Worm (Caenorhabditis elegans) whole organism, L3 larva: ENCODE measurements around the gene ttm-2.

Experiments
- R02D3.7 ChIP-seq: fragments of 150-350 bp; optimal IDR thresholded peaks from 2 replicates; lab custom pipeline; 2014; ENCODE audit warnings: missing biosample characterization, missing genetic modification characterization
- aly-2 ChIP-seq: fragments of 150-350 bp; optimal IDR thresholded peaks from 2 replicates; lab custom pipeline; 2014; ENCODE audit warnings: missing biosample characterization, missing genetic modification characterization
- ama-1 ChIP-seq: fragments of 150-350 bp; optimal IDR thresholded peaks from 2 replicates; lab custom pipeline; 2018
- ceh-16 ChIP-seq: sonication (generic microtip); optimal IDR thresholded peaks from 2 replicates; lab custom pipeline; 2017; ENCODE audit warnings: missing biosample characterization, missing genetic modification characterization
- ceh-28 ChIP-seq: fragments of 150-350 bp; optimal IDR thresholded peaks from 2 replicates; lab custom pipeline; 2014; ENCODE audit warnings: missing biosample characterization, missing genetic modification reagents, missing genetic modification characterization
- ceh-82 ChIP-seq: fragments of 150-350 bp; optimal IDR thresholded peaks from 2 replicates; lab custom pipeline; 2014; ENCODE audit warnings: missing biosample characterization, missing genetic modification characterization
- ceh-9 ChIP-seq: sonication (generic microtip); optimal IDR thresholded peaks from 2 replicates; lab custom pipeline; 2018; ENCODE audit warnings: missing biosample characterization, missing genetic modification characterization
- egl-5 ChIP-seq: fragments of 150-350 bp; optimal IDR thresholded peaks from 2 replicates; lab custom pipeline; 2017; ENCODE audit warnings: missing biosample characterization, missing genetic modification reagents, missing genetic modification characterization, inconsistent platforms
- elt-1 ChIP-seq: fragments of 150-350 bp; optimal IDR thresholded peaks from 2 replicates; lab custom pipeline; 2014; ENCODE audit warnings: missing biosample characterization, missing genetic modification characterization
- elt-2 ChIP-seq: sonication (generic microtip); optimal IDR thresholded peaks from 2 replicates; lab custom pipeline; 2016; ENCODE audit warnings: missing genetic modification reagents, mild to moderate bottlenecking, missing genetic modification characterization, missing compliant biosample characterization
- elt-3 ChIP-seq, 3 experiments: fragments of 150-350 bp in 1 of 3; sonication (generic microtip) in 2 of 3; optimal IDR thresholded peaks; 2 replicates in 2 of 3; 4 replicates in 1 of 3; lab custom pipeline; 2014 to 2017; ENCODE audit warnings: missing biosample characterization in 3 of 3, missing genetic modification characterization in 3 of 3
- eor-1 ChIP-seq, 2 experiments: fragments of 150-350 bp; optimal IDR thresholded peaks; 2 replicates each; lab custom pipeline; 2014 to 2018; ENCODE audit warnings: missing biosample characterization in 2 of 2, missing genetic modification characterization in 2 of 2
- hmg-11 ChIP-seq: sonication (generic microtip); optimal IDR thresholded peaks from 2 replicates; lab custom pipeline; 2016; ENCODE audit warnings: missing genetic modification characterization, missing compliant biosample characterization
- jun-1 ChIP-seq: fragments of 150-350 bp; optimal IDR thresholded peaks from 2 replicates; lab custom pipeline; 2014; ENCODE audit warnings: missing biosample characterization, missing genetic modification reagents, missing genetic modification characterization
- lin-15B ChIP-seq: fragments of 150-350 bp; optimal IDR thresholded peaks from 2 replicates; lab custom pipeline; 2014; ENCODE audit warnings: missing biosample characterization, missing genetic modification characterization
- lin-39 ChIP-seq: fragments of 150-350 bp; optimal IDR thresholded peaks from 2 replicates; lab custom pipeline; 2018; ENCODE audit warnings: missing biosample characterization, missing genetic modification reagents, missing genetic modification characterization
- lsy-12 ChIP-seq: sonication (generic microtip); optimal IDR thresholded peaks from 2 replicates; lab custom pipeline; 2016; ENCODE audit warnings: mild to moderate bottlenecking, missing genetic modification characterization, missing compliant biosample characterization
- mdl-1 ChIP-seq: fragments of 150-350 bp; optimal IDR thresholded peaks from 2 replicates; lab custom pipeline; 2014; ENCODE audit warnings: missing biosample characterization, missing genetic modification characterization
- mml-1 ChIP-seq: fragments of 150-350 bp; sonication (generic microtip); optimal IDR thresholded peaks from 3 replicates; lab custom pipeline; 2014; ENCODE audit warnings: missing biosample characterization, missing genetic modification characterization
- nfya-1 ChIP-seq: sonication (generic microtip); optimal IDR thresholded peaks from 2 replicates; lab custom pipeline; 2017; ENCODE audit warnings: missing genetic modification characterization, mild to moderate bottlenecking, missing compliant biosample characterization, antibody characterized with exemption, moderate library complexity; ENCODE audit not compliant: insufficient read depth
- nhr-11 ChIP-seq: fragments of 150-350 bp; optimal IDR thresholded peaks from 2 replicates; lab custom pipeline; 2014; ENCODE audit warnings: missing biosample characterization, missing genetic modification characterization
- nhr-23 ChIP-seq: fragments of 150-350 bp; optimal IDR thresholded peaks from 2 replicates; lab custom pipeline; 2014; ENCODE audit warnings: missing biosample characterization, missing genetic modification reagents, missing genetic modification characterization
- nhr-237 ChIP-seq: fragments of 150-350 bp; optimal IDR thresholded peaks from 2 replicates; lab custom pipeline; 2014; ENCODE audit warnings: missing biosample characterization, missing genetic modification characterization
- nhr-25 ChIP-seq: sonication (generic microtip); optimal IDR thresholded peaks from 2 replicates; lab custom pipeline; 2017; ENCODE audit warnings: missing biosample characterization, missing genetic modification characterization
- nhr-43 ChIP-seq: sonication (generic microtip); optimal IDR thresholded peaks from 2 replicates; lab custom pipeline; 2016; ENCODE audit warnings: mild to moderate bottlenecking, missing genetic modification characterization, missing compliant biosample characterization; ENCODE audit not compliant: poor library complexity, severe bottlenecking
- pha-4 ChIP-seq: fragments of 150-350 bp; optimal IDR thresholded peaks from 2 replicates; lab custom pipeline; 2014; ENCODE audit warnings: missing biosample characterization, missing genetic modification reagents, missing genetic modification characterization
- pqm-1 ChIP-seq: fragments of 150-350 bp; optimal IDR thresholded peaks from 2 replicates; lab custom pipeline; 2017; ENCODE audit warnings: missing biosample characterization, missing genetic modification characterization, inconsistent platforms
- skn-1 ChIP-seq: fragments of 150-350 bp; optimal IDR thresholded peaks from 2 replicates; lab custom pipeline; 2014; ENCODE audit warnings: missing biosample characterization, missing genetic modification characterization
- snpc-4 ChIP-seq: fragments of 150-350 bp; optimal IDR thresholded peaks from 2 replicates; lab custom pipeline; 2014; ENCODE audit warnings: missing biosample characterization, missing genetic modification characterization
- tbx-2 ChIP-seq: sonication (generic microtip); optimal IDR thresholded peaks from 2 replicates; lab custom pipeline; 2016; ENCODE audit warnings: mild to moderate bottlenecking, missing genetic modification characterization, missing compliant biosample characterization
- unc-39 ChIP-seq: sonication (generic microtip); optimal IDR thresholded peaks from 4 replicates; lab custom pipeline; 2017; ENCODE audit warnings: missing biosample characterization, missing genetic modification characterization
- zag-1 ChIP-seq: fragments of 150-350 bp; optimal IDR thresholded peaks from 2 replicates; lab custom pipeline; 2014; ENCODE audit warnings: missing biosample characterization, missing genetic modification characterization

Gene ttm-2

DNA sequence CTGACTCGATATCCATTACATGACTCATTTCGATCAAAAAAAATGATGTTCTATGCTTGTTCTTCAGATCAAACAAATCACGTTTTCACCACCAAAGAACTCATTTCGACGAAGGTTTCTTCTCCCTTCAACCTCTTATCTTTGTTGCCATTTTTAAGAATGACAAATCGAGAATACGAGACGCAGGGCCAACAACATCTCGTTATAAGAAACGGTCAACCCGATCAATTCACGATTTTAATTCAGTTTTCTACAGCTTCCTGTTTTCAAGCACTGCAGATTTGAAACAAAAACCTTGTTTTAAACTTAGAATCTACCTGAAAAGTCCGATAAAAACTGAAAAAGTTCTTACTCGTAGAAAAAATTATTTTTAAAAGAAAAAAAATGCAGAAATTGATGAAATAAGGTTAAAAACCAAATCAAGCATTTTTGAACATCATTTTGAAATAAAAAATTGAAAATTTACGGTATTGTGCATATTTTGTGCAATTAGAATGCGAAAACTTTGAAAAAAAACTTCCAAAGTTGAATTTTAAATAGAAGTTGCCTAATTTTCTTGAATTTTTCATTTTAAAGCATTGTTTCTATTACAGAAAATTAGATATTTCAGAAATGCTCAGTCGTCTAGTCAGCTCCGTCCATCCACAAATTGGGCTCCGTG lies 24.5 kb downstream of the ttm-2 start, which contains the start of gene acs-11:
Gene acs-11 (plus strand): TSS at position 611 of the 661 bp plus-strand sequence.
- TF ChIP-seq nhr-23 (tag; lab: Kevin White, UChicago) (peak; percentile 29), elt-3 (tag; optimal IDR thresholded peaks at IDR 0.05; lab: Kevin White, UChicago) (no peak), lsy-12 (tag; lab: Kevin White, UChicago) (peak; percentile 33), jun-1 (tag; lab: Kevin White, UChicago) (peak; percentile 12), elt-2 (tag; lab: Kevin White, UChicago) (peak; percentile 62), nhr-25 (tag; lab: Kevin White, UChicago) (no peak), pqm-1 (tag; lab: Kevin White, UChicago) (peak; percentile 39)

DNA sequence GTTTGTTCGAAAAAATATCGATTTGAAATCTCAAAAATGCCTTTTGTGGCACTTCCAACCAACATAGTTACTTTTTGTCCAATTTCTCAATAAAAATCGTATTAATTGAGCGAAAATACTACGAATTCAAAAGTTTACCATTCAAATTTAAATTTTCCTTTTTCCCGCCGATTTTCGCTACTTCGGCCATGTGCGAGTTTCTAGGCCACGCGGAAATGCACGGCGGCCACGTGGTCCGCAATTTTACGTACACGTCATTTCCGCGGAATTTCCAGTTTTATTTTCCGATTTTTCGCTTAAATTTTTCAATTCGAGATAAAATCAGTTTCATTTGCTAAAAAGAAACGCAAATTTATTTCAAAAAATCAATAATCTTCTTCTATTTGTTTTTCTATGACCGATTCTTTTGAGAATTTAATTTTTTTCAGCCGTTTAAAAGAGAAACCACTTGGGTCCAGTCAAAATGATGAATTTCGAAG lies 26.2 kb downstream of the ttm-2 start, which contains the start of gene eas-1:
Gene eas-1 (plus strand): TSS at position 429 of the 479 bp plus-strand sequence.
- TF ChIP-seq ceh-28: peak; percentile 35
- TF ChIP-seq lsy-12 (tag; lab: Kevin White, UChicago): peak; percentile 82
- TF ChIP-seq nfya-1 (tag; lab: Kevin White, UChicago): peak; percentile 82
- peak; percentile 90 for TF ChIP-seq nhr-43 (tag; lab: Kevin White, UChicago)
- peak; percentile 77 for TF ChIP-seq nhr-25 (tag; lab: Kevin White, UChicago)
- no peak for TF ChIP-seq ceh-16 (tag; lab: Kevin White, UChicago)
- TF ChIP-seq elt-2 (tag; lab: Kevin White, UChicago): peak; percentile 62
- TF ChIP-seq jun-1 (tag; lab: Kevin White, UChicago): peak; percentile 57
- TF ChIP-seq nhr-23 (tag; lab: Kevin White, UChicago): peak; percentile 81
- TF ChIP-seq nhr-237 (tag; lab: Kevin White, UChicago): no peak
- TF ChIP-seq egl-5 (tag; lab: Kevin White, UChicago): no peak
- peak; percentile 22 for TF ChIP-seq hmg-11 (tag; lab: Kevin White, UChicago)
- peak; percentile 25 for TF ChIP-seq R02D3.7 (tag; lab: Kevin White, UChicago)
- TF ChIP-seq ama-1 (lab: Kevin White, UChicago): no peak
- peak; percentile 72 for TF ChIP-seq snpc-4
- TF ChIP-seq tbx-2 (tag; lab: Kevin White, UChicago): peak; percentile 3
- no peak for TF ChIP-seq ceh-82 (tag; lab: Kevin White, UChicago)
- TF ChIP-seq elt-1: no peak
- TF ChIP-seq pqm-1 (tag; lab: Kevin White, UChicago): peak; percentile 21
- TF ChIP-seq pha-4: no peak
- peak; percentile 53 for TF ChIP-seq mdl-1 (tag; lab: Kevin White, UChicago)
- peak; percentile 52 for TF ChIP-seq lin-39 (tag; lab: Kevin White, UChicago)
- peak; percentile 82 for TF ChIP-seq lin-15B (tag; lab: Kevin White, UChicago)
- peak; percentile 44 for TF ChIP-seq skn-1
- no peak for TF ChIP-seq unc-39 (tag; lab: Kevin White, UChicago)

DNA sequence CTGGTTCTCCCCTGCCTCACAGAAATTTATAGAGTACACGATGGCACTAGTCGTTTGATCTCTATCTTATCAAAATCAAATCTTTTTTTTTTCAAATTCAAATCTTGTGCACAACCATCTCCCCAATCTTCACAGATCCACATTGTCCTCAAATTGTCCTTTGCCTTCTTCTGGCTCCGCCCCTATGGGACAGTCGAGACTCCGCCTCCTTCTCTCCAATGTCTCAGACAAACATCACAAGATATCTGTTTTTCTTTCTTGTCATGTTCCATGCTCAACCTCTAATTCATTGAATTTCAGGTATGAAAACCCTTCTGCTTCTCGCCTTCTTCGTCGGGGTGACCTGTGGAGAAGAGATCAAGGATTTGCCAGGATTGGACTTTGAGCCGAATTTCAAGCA lies 28.8 kb downstream of the ttm-2 start, which contains the start of gene ctsa-1.1:
Gene ctsa-1.1 (plus strand): TSS at position 301 of the 400 bp plus-strand sequence.
- TF ChIP-seq mml-1 (tag; lab: Kevin White, UChicago): no peak
- no peak for TF ChIP-seq ceh-28
- TF ChIP-seq egl-5 (tag; lab: Kevin White, UChicago): no peak
- TF ChIP-seq R02D3.7 (tag; lab: Kevin White, UChicago): no peak
- no peak for TF ChIP-seq aly-2 (tag; lab: Kevin White, UChicago)
- TF ChIP-seq ceh-9 (tag; lab: Kevin White, UChicago): no peak
- TF ChIP-seq eor-1 (tag; optimal IDR thresholded peaks at IDR 0.05; lab: Kevin White, UChicago): no peak
- no peak for TF ChIP-seq nhr-25 (tag; lab: Kevin White, UChicago)
- no peak for TF ChIP-seq unc-39 (tag; lab: Kevin White, UChicago)
- TF ChIP-seq, all 47 proteins: peak for 0

DNA sequence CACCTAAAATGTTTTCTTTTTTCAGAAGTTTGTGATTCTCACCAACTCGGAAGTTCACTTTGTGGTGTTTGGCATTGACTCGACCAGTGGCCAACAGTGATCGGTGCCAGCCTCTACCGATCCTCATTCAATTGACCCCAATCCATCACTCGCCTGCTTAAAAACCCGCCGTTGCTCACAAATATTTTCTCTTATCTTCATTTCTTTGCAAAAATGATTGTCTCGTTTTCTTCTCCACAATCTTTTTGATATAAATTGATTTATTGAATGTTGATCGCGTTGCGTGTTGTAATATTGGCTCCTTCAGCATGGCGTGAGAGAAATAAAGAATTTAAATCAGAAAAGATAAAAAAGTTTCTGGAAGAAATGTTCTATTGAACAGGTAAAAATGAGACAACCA lies 29.6 kb downstream of the ttm-2 start:
- TF ChIP-seq tbx-2 (tag; lab: Kevin White, UChicago) (no peak), ceh-82 (tag; lab: Kevin White, UChicago) (no peak), nhr-11 (no peak), nhr-43 (tag; lab: Kevin White, UChicago) (no peak), pha-4 (no peak), zag-1 (tag; lab: Kevin White, UChicago) (no peak), elt-1 (no peak), aly-2 (tag; lab: Kevin White, UChicago) (no peak)
- TF ChIP-seq, all 47 proteins: peak for 0
